Worm (Caenorhabditis elegans): ENCODE results near the gene anmt-1.

DNA sequence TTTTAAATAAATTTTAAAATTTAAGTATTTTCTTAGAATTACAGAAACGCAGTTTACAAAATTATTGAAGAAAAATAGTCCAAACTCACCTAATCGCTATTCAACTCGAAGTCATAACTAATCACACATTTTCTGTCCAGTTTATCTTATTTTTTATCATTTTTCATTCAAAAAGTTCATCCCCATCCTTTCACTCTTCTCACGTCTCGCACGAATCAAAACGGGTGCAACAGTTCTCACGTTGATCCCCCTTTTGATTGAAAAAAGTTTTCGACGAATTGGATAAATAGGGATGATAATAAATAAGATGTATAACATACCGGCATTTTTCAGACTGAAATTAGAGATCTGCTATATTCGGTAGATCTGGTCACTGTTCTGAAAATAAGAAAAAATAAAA is 25.1 kb downstream of the anmt-1 start:
- TF ChIP-seq skn-1 (tag; optimal IDR thresholded peaks at IDR 0.05) (no peak), ceh-90 (tag; optimal IDR thresholded peaks at IDR 0.05) (no peak), ztf-11 (tag; optimal IDR thresholded peaks at IDR 0.05) (no peak), nhr-11 (tag; optimal IDR thresholded peaks at IDR 0.05) (no peak), nhr-12 (tag; optimal IDR thresholded peaks at IDR 0.05) (no peak), fos-1 (tag; optimal IDR thresholded peaks at IDR 0.05) (no peak), lin-14 (GFP tag; optimal IDR thresholded peaks at IDR 0.05) (no peak), ces-1 (GFP tag; optimal IDR thresholded peaks at IDR 0.05) (no peak), pqm-1 (tag; optimal IDR thresholded peaks at IDR 0.05) (no peak), egl-27 (tag; optimal IDR thresholded peaks at IDR 0.05) (no peak), lin-15B (tag; optimal IDR thresholded peaks at IDR 0.05) (no peak)
